Fruit fly (Drosophila melanogaster) whole organism, embryonic: ENCODE data around the gene CG14005.
A peak's percentile ranks its signal among the peaks of the same experiment; 100 is the strongest.

Source experiments
- Adf1 ChIP-seq: fragments of 200-800 bp; sonication (Bioruptor generic); IDR thresholded peaks from 2 replicates; pipeline ENCODE4 v1.3.6; 2022; ENCODE audit warnings: missing biosample characterization, missing genetic modification characterization
- CG10147 ChIP-seq: fragments of 200-800 bp; sonication (Bioruptor generic); optimal IDR thresholded peaks from 2 replicates; lab custom pipeline; 2019; ENCODE audit warnings: missing biosample characterization, mild to moderate bottlenecking, missing genetic modification characterization, moderate library complexity
- CG10274 ChIP-seq: fragments of 200-800 bp; sonication (Bioruptor generic); optimal IDR thresholded peaks from 3 replicates; lab custom pipeline; 2017; ENCODE audit warnings: missing biosample characterization, mild to moderate bottlenecking, missing genetic modification characterization
- CG10543 ChIP-seq: fragments of 200-800 bp; sonication (Bioruptor generic); optimal IDR thresholded peaks from 3 replicates; lab custom pipeline; 2017; ENCODE audit warnings: missing biosample characterization, mild to moderate bottlenecking, missing genetic modification characterization, moderate library complexity
- CG11695 ChIP-seq: fragments of 200-800 bp; sonication (Bioruptor generic); IDR thresholded peaks from 3 replicates; pipeline ENCODE4 v1.3.6; 2022; ENCODE audit warnings: missing biosample characterization, missing genetic modification characterization
- CG11696 ChIP-seq: fragments of 200-800 bp; sonication (Bioruptor generic); IDR thresholded peaks from 2 replicates; pipeline ENCODE4 v1.3.6; 2022; ENCODE audit warnings: missing biosample characterization, missing genetic modification characterization
- CG12391 ChIP-seq: fragments of 200-800 bp; sonication (Bioruptor generic); optimal IDR thresholded peaks from 3 replicates; lab custom pipeline; 2018; ENCODE audit warnings: missing biosample characterization, mild to moderate bottlenecking, missing genetic modification characterization, moderate library complexity
- CG13424 ChIP-seq: fragments of 200-800 bp; sonication (Bioruptor generic); optimal IDR thresholded peaks from 2 replicates; lab custom pipeline; 2019; ENCODE audit warnings: missing biosample characterization, mild to moderate bottlenecking, missing genetic modification characterization, moderate library complexity
- CG14965 ChIP-seq: fragments of 200-800 bp; sonication (Bioruptor generic); optimal IDR thresholded peaks from 2 replicates; lab custom pipeline; 2016; ENCODE audit warnings: missing biosample characterization, missing genetic modification characterization, borderline replicate concordance
- CG16813 ChIP-seq: fragments of 200-800 bp; sonication (Bioruptor generic); IDR thresholded peaks from 3 replicates; pipeline ENCODE4 v1.3.6; 2022; ENCODE audit warnings: missing biosample characterization, missing genetic modification characterization; ENCODE audit not compliant: partially characterized antibody
- CG17361 ChIP-seq: fragments of 200-800 bp; sonication (Bioruptor generic); IDR thresholded peaks from 3 replicates; pipeline ENCODE4 v1.3.6; 2022; ENCODE audit warnings: missing biosample characterization, missing genetic modification characterization
- CG1832 ChIP-seq: fragments of 200-800 bp; sonication (Bioruptor generic); optimal IDR thresholded peaks from 2 replicates; lab custom pipeline; 2017; ENCODE audit warnings: missing biosample characterization, mild to moderate bottlenecking, missing genetic modification characterization, inconsistent platforms
- CG18476 ChIP-seq: fragments of 200-800 bp; sonication (Bioruptor generic); optimal IDR thresholded peaks from 2 replicates; lab custom pipeline; 2016; ENCODE audit warnings: missing biosample characterization, mild to moderate bottlenecking, missing genetic modification characterization
- CG18619 ChIP-seq: fragments of 200-800 bp; sonication (Bioruptor generic); optimal IDR thresholded peaks from 3 replicates; lab custom pipeline; 2017; ENCODE audit warnings: missing biosample characterization, mild to moderate bottlenecking, missing genetic modification characterization
- CG2889 ChIP-seq: fragments of 200-800 bp; sonication (Bioruptor generic); IDR thresholded peaks from 3 replicates; pipeline ENCODE4 v1.3.6; 2022; ENCODE audit warnings: missing biosample characterization, missing genetic modification characterization
- CG32532 ChIP-seq: fragments of 200-800 bp; sonication (Bioruptor generic); IDR thresholded peaks from 2 replicates; pipeline ENCODE4 v1.3.6; 2022; ENCODE audit warnings: missing biosample characterization, missing genetic modification characterization
- CG32767 ChIP-seq: fragments of 200-800 bp; sonication (Bioruptor generic); IDR thresholded peaks from 2 replicates; pipeline ENCODE4 v1.3.6; 2022; ENCODE audit warnings: missing biosample characterization, missing genetic modification characterization
- CG32772 ChIP-seq: fragments of 200-800 bp; sonication (Bioruptor generic); IDR thresholded peaks from 2 replicates; pipeline ENCODE4 v1.3.6; 2022; ENCODE audit warnings: missing biosample characterization, missing genetic modification characterization
- CG3281 ChIP-seq: fragments of 200-800 bp; sonication (Bioruptor generic); optimal IDR thresholded peaks from 3 replicates; lab custom pipeline; 2017; ENCODE audit warnings: missing biosample characterization, mild to moderate bottlenecking, missing genetic modification characterization
- CG4328 ChIP-seq: fragments of 200-800 bp; sonication (Bioruptor generic); optimal IDR thresholded peaks from 3 replicates; lab custom pipeline; 2017; ENCODE audit warnings: missing biosample characterization, missing genetic modification reagents, missing genetic modification characterization
- CG4730 ChIP-seq: fragments of 200-800 bp; sonication (Bioruptor generic); IDR thresholded peaks from 2 replicates; pipeline ENCODE4 v1.3.6; 2022; ENCODE audit warnings: missing biosample characterization, missing genetic modification characterization
- CG6791 ChIP-seq: fragments of 200-800 bp; sonication (Bioruptor generic); IDR thresholded peaks from 3 replicates; pipeline ENCODE4 v1.3.6; 2022; ENCODE audit warnings: missing biosample characterization, missing genetic modification characterization; ENCODE audit not compliant: partially characterized antibody
- CG8765 ChIP-seq: fragments of 200-800 bp; sonication (Bioruptor generic); IDR thresholded peaks from 2 replicates; pipeline ENCODE4 v1.3.6; 2022; ENCODE audit warnings: missing biosample characterization, missing genetic modification characterization
- CG9609 ChIP-seq: fragments of 200-800 bp; sonication (Bioruptor generic); optimal IDR thresholded peaks from 3 replicates; lab custom pipeline; 2016; ENCODE audit warnings: missing biosample characterization, missing genetic modification characterization
- CG9797 ChIP-seq: fragments of 200-800 bp; sonication (Bioruptor generic); optimal IDR thresholded peaks from 3 replicates; lab custom pipeline; 2018; ENCODE audit warnings: missing biosample characterization, mild to moderate bottlenecking, missing genetic modification characterization
- Dip2 ChIP-seq: fragments of 200-800 bp; sonication (Bioruptor generic); IDR thresholded peaks from 2 replicates; pipeline ENCODE4 v1.3.6; 2022; ENCODE audit warnings: missing biosample characterization, missing genetic modification characterization
- Fer2 ChIP-seq: fragments of 200-800 bp; sonication (Bioruptor generic); optimal IDR thresholded peaks from 2 replicates; lab custom pipeline; 2018; ENCODE audit warnings: missing biosample characterization, mild to moderate bottlenecking, missing genetic modification characterization, moderate library complexity
- H2.0 ChIP-seq: fragments of 200-800 bp; sonication (Bioruptor generic); IDR thresholded peaks from 2 replicates; pipeline ENCODE4 v1.3.6; 2022; ENCODE audit warnings: missing biosample characterization, missing genetic modification characterization
- HLH54F ChIP-seq: fragments of 200-800 bp; sonication (Bioruptor generic); optimal IDR thresholded peaks from 3 replicates; lab custom pipeline; 2016; ENCODE audit warnings: missing biosample characterization, missing genetic modification characterization
- HmgZ ChIP-seq: fragments of 200-800 bp; sonication (Bioruptor generic); optimal IDR thresholded peaks from 2 replicates; lab custom pipeline; 2018; ENCODE audit warnings: missing biosample characterization, mild to moderate bottlenecking, missing genetic modification characterization
- Opbp ChIP-seq: fragments of 200-800 bp; sonication (Bioruptor generic); IDR thresholded peaks from 3 replicates; pipeline ENCODE4 v1.3.6; 2022; ENCODE audit warnings: missing biosample characterization, missing genetic modification characterization; ENCODE audit not compliant: partially characterized antibody
- Poxn ChIP-seq: fragments of 200-800 bp; sonication (Bioruptor generic); IDR thresholded peaks from 2 replicates; pipeline ENCODE4 v1.3.6; 2022; ENCODE audit warnings: missing biosample characterization, missing genetic modification characterization
- Scr ChIP-seq: fragments of 200-800 bp; sonication (Bioruptor generic); IDR thresholded peaks from 2 replicates; pipeline ENCODE4 v1.3.6; 2022; ENCODE audit warnings: missing biosample characterization, missing genetic modification characterization; ENCODE audit not compliant: partially characterized antibody
- Six4 ChIP-seq: fragments of 200-800 bp; sonication (Bioruptor generic); optimal IDR thresholded peaks from 2 replicates; lab custom pipeline; 2016; ENCODE audit warnings: missing biosample characterization, missing genetic modification characterization
- Sox100B ChIP-seq: fragments of 200-800 bp; sonication (Bioruptor generic); optimal IDR thresholded peaks from 3 replicates; lab custom pipeline; 2018; ENCODE audit warnings: missing biosample characterization, mild to moderate bottlenecking, missing genetic modification characterization
- chif ChIP-seq, 2 experiments: fragments of 200-800 bp; sonication (Bioruptor generic); optimal IDR thresholded peaks; 3 replicates each; lab custom pipeline; 2016; ENCODE audit warnings: missing biosample characterization in 2 of 2, missing genetic modification characterization in 2 of 2
- chinmo ChIP-seq: fragments of 200-800 bp; sonication (Bioruptor generic); IDR thresholded peaks from 4 replicates; pipeline ENCODE4 v1.3.6; 2022; ENCODE audit warnings: missing biosample characterization, missing genetic modification characterization; ENCODE audit not compliant: partially characterized antibody
- croc ChIP-seq: fragments of 200-800 bp; sonication (Bioruptor generic); conservative IDR thresholded peaks from 3 replicates; pipeline ENCODE4 v1.3.6; 2022; ENCODE audit warnings: missing biosample characterization, missing genetic modification characterization
- gce ChIP-seq: fragments of 200-800 bp; sonication (Bioruptor generic); IDR thresholded peaks from 3 replicates; pipeline ENCODE4 v1.3.6; 2022; ENCODE audit warnings: missing biosample characterization, missing genetic modification characterization
- gsb-n ChIP-seq: fragments of 200-800 bp; sonication (Bioruptor generic); optimal IDR thresholded peaks from 3 replicates; lab custom pipeline; 2018; ENCODE audit warnings: missing biosample characterization, mild to moderate bottlenecking, missing genetic modification characterization
- kay ChIP-seq: fragments of 200-800 bp; sonication (Bioruptor generic); optimal IDR thresholded peaks from 2 replicates; lab custom pipeline; 2016; ENCODE audit warnings: missing biosample characterization, missing genetic modification characterization
- otp ChIP-seq: fragments of 200-800 bp; sonication (Bioruptor generic); IDR thresholded peaks from 3 replicates; pipeline ENCODE4, ENCODE4 v1.3.6; 2022; ENCODE audit warnings: missing biosample characterization, missing genetic modification characterization
- prd ChIP-seq, 3 experiments: fragments of >200 bp in 2 of 3; fragments of 200-800 bp in 1 of 3; sonication (Bioruptor generic) in 1 of 3; optimal IDR thresholded peaks in 2 of 3; IDR thresholded peaks in 1 of 3; 2 replicates in 2 of 3; 3 replicates in 1 of 3; pipeline versions ENCODE4 v1.3.6 to Lab custom; 2017 to 2022; ENCODE audit warnings: missing biosample characterization in 1 of 3, missing genetic modification characterization in 1 of 3
- repo ChIP-seq: fragments of 200-800 bp; sonication (Bioruptor generic); optimal IDR thresholded peaks from 2 replicates; lab custom pipeline; 2016; ENCODE audit warnings: missing biosample characterization, missing genetic modification characterization
- row ChIP-seq: fragments of 200-800 bp; sonication (Bioruptor generic); IDR thresholded peaks from 3 replicates; pipeline ENCODE4 v1.3.6; 2022; ENCODE audit warnings: missing biosample characterization, missing genetic modification characterization
- sim ChIP-seq: fragments of 200-800 bp; sonication (Bioruptor generic); IDR thresholded peaks from 2 replicates; pipeline ENCODE4 v1.3.6; 2022; ENCODE audit warnings: missing biosample characterization, missing genetic modification characterization
- ssp ChIP-seq: fragments of 200-800 bp; sonication (Bioruptor generic); IDR thresholded peaks from 2 replicates; pipeline ENCODE4 v1.3.6; 2022; ENCODE audit warnings: missing biosample characterization, missing genetic modification characterization
- tap ChIP-seq: fragments of 200-800 bp; optimal IDR thresholded peaks from 3 replicates; lab custom pipeline; 2019; ENCODE audit warnings: missing biosample characterization, mild to moderate bottlenecking, missing genetic modification characterization, moderate library complexity
- ttk ChIP-seq: fragments of 200-800 bp; sonication (Bioruptor generic); IDR thresholded peaks from 2 replicates; pipeline ENCODE4 v2.1.2; 2022; ENCODE audit warnings: missing biosample characterization, missing genetic modification characterization
- twi ChIP-seq: fragments of 200-800 bp; optimal IDR thresholded peaks from 2 replicates; lab custom pipeline; 2019; ENCODE audit warnings: missing biosample characterization, mild to moderate bottlenecking, missing genetic modification characterization, moderate library complexity
- z ChIP-seq: fragments of 200-800 bp; sonication (Bioruptor generic); IDR thresholded peaks from 3 replicates; pipeline ENCODE4 v1.3.6; 2022; ENCODE audit warnings: missing biosample characterization, missing genetic modification characterization

Gene CG14005

dm6 chr2L:5797977-5798376 is 3.8 kb downstream of the CG14005 start (continued):
- TF ChIP-seq CG10543 (GFP tag; lab: Kevin White, UChicago) (peak; percentile 15), CG13424 (no peak), Poxn (GFP tag; lab: Robert Waterston, UW) (no peak), HLH54F (GFP tag; lab: Kevin White, UChicago) (no peak), z (GFP tag; lab: Robert Waterston, UW) (no peak), tap (tag; lab: Kevin White, UChicago) (no peak), CG11695 (GFP tag; lab: Robert Waterston, UW) (0 out of 3 replicates have a peak, but pooled peaks have one; percentile 34), CG9609 (GFP tag; lab: Kevin White, UChicago) (no peak), CG2889 (GFP tag; lab: Robert Waterston, UW) (no peak), CG32532 (GFP tag; lab: Robert Waterston, UW) (no peak), prd (optimal IDR thresholded peaks at IDR 0.05; lab: Kevin White, UChicago) (no peak), prd (GFP tag; IDR thresholded peaks at IDR 0.05; lab: Robert Waterston, UW) (no peak), Six4 (GFP tag; lab: Kevin White, UChicago) (no peak), gsb-n (tag; lab: Kevin White, UChicago) (peak; percentile 14), CG8765 (GFP tag; lab: Robert Waterston, UW) (no peak), otp (GFP tag; lab: Robert Waterston, UW) (no peak), CG4730 (GFP tag; lab: Robert Waterston, UW) (no peak), CG9797 (GFP tag; lab: Kevin White, UChicago) (no peak), CG17361 (GFP tag; lab: Robert Waterston, UW) (peak; percentile 41; the same call in 1 of the 3 replicates), twi (tag; lab: Kevin White, UChicago) (peak; percentile 1), CG10147 (peak; percentile 44), CG1832 (GFP tag; lab: Kevin White, UChicago) (no peak), row (no peak; the same call in 2 of the 3 replicates), Fer2 (tag; lab: Kevin White, UChicago) (peak; percentile 50), chinmo (GFP tag; lab: Robert Waterston, UW) (no peak), CG32772 (GFP tag; lab: Robert Waterston, UW) (no peak), chif (GFP tag; optimal IDR thresholded peaks at IDR 0.05; lab: Kevin White, UChicago) (peak in 1 of 2 experiments; percentile 30), CG16813 (no peak), CG18619 (peak; percentile 63), kay (no peak), Opbp (GFP tag; lab: Robert Waterston, UW) (no peak), CG14965 (GFP tag; lab: Kevin White, UChicago) (no peak), H2.0 (no peak), Sox100B (GFP tag; lab: Kevin White, UChicago) (peak; percentile 24), CG12391 (tag; lab: Kevin White, UChicago) (peak; percentile 3), Adf1 (GFP tag; lab: Robert Waterston, UW) (0 out of 2 replicates have a peak, but pooled peaks have one; percentile 34), CG11696 (GFP tag; lab: Robert Waterston, UW) (no peak), Scr (no peak), ssp (GFP tag; lab: Robert Waterston, UW) (no peak), repo (GFP tag; lab: Kevin White, UChicago) (no peak), ttk (GFP tag; lab: Robert Waterston, UW) (no peak), CG32767 (GFP tag; lab: Robert Waterston, UW) (0 out of 2 replicates have a peak, but pooled peaks have one; percentile 12), CG6791 (GFP tag; lab: Robert Waterston, UW) (no peak), CG10274 (peak; percentile 10), CG18476 (GFP tag; lab: Kevin White, UChicago) (peak; percentile 21), croc (GFP tag; lab: Robert Waterston, UW) (no peak), sim (GFP tag; lab: Robert Waterston, UW) (no peak), Dip2 (GFP tag; lab: Robert Waterston, UW) (no peak), HmgZ (tag; lab: Kevin White, UChicago) (peak; percentile 62), CG4328 (GFP tag; lab: Kevin White, UChicago) (peak; percentile 8), CG3281 (GFP tag; lab: Kevin White, UChicago) (peak; percentile 74), gce (no peak)
